Fruit fly (Drosophila melanogaster) whole organism, embryonic: ENCODE data around the gene CG15019.

Source experiments
- CG10979 ChIP-seq: fragments of 200-800 bp; sonication (Bioruptor generic); optimal IDR thresholded peaks from 2 replicates; lab custom pipeline; 2018; ENCODE audit warnings: missing biosample characterization, mild to moderate bottlenecking, missing genetic modification characterization, moderate library complexity
- h ChIP-seq: fragments of >200 bp; optimal IDR thresholded peaks from 2 replicates; lab custom pipeline; 2017
- knrl ChIP-seq: fragments of 200-800 bp; sonication (Bioruptor generic); IDR thresholded peaks from 3 replicates; pipeline ENCODE4 v1.3.6; 2022; ENCODE audit warnings: missing biosample characterization, missing genetic modification characterization; ENCODE audit not compliant: partially characterized antibody

- TF ChIP-seq CG10979 (no peak), knrl (peak; percentile 66), h (lab: Kevin White, UChicago) (no peak)
Observed at dm6 chr3L:4405922-4406321, at the start of gene CG15019.
